Fruit fly (Drosophila melanogaster): ENCODE measurements around the gene CG33922.

Gene CG33922

dm6 chr2L:1365037-1365436 lies 21.1 kb upstream of the CG33922 start:
- TF ChIP-seq cic (GFP tag; optimal IDR thresholded peaks at IDR 0.05) (no peak), tj (GFP tag; optimal IDR thresholded peaks at IDR 0.05) (no peak), Mnt (GFP tag; optimal IDR thresholded peaks at IDR 0.05) (no peak)

dm6 chr2L:1361771-1362632 lies 18.0 kb upstream of the CG33922 start, which contains the start of gene NLaz:
NLaz (minus strand) TSS chr2L:1361821.
- TF ChIP-seq tj (GFP tag; optimal IDR thresholded peaks at IDR 0.05) (no peak), CG5204 (GFP tag; optimal IDR thresholded peaks at IDR 0.05) (peak; percentile 24), CG7045 (GFP tag; optimal IDR thresholded peaks at IDR 0.05) (peak; percentile 16), bab1 (GFP tag; optimal IDR thresholded peaks at IDR 0.05) (no peak), Hr96 (GFP tag; optimal IDR thresholded peaks at IDR 0.05) (peak; percentile 58), kay (GFP tag; ENCODE audit: borderline replicate concordance) (no peak), CG14711 (tag; optimal IDR thresholded peaks at IDR 0.05) (no peak)

dm6 chr2L:1359690-1360089 lies 15.7 kb upstream of the CG33922 start, which contains the start of gene CG31659:
CG31659 (minus strand) TSS chr2L:1359790.
- TF ChIP-seq Clk (GFP tag; optimal IDR thresholded peaks at IDR 0.05) (no peak), kay (GFP tag; ENCODE audit: borderline replicate concordance) (no peak), cic (GFP tag; optimal IDR thresholded peaks at IDR 0.05) (no peak), CG14711 (tag; optimal IDR thresholded peaks at IDR 0.05) (no peak), ovo (GFP tag; optimal IDR thresholded peaks at IDR 0.05) (no peak), Mnt (GFP tag; optimal IDR thresholded peaks at IDR 0.05) (no peak), Crg-1 (GFP tag; optimal IDR thresholded peaks at IDR 0.05) (no peak), CG1620 (GFP tag; optimal IDR thresholded peaks at IDR 0.05) (no peak), cnc (optimal IDR thresholded peaks at IDR 0.05) (no peak), CG11617 (GFP tag; optimal IDR thresholded peaks at IDR 0.05) (no peak), pad (GFP tag; optimal IDR thresholded peaks at IDR 0.05) (no peak), tj (GFP tag; optimal IDR thresholded peaks at IDR 0.05) (no peak), CG7101 (tag; optimal IDR thresholded peaks at IDR 0.05) (no peak)

- TF ChIP-seq Mnt (GFP tag; optimal IDR thresholded peaks at IDR 0.05) (no peak), CG5204 (GFP tag; optimal IDR thresholded peaks at IDR 0.05) (no peak), Clk (GFP tag; optimal IDR thresholded peaks at IDR 0.05) (no peak), CG7045 (GFP tag; optimal IDR thresholded peaks at IDR 0.05) (no peak), kay (GFP tag; ENCODE audit: borderline replicate concordance) (no peak), ovo (GFP tag; optimal IDR thresholded peaks at IDR 0.05) (no peak), CG1620 (GFP tag; optimal IDR thresholded peaks at IDR 0.05) (no peak), CG7101 (tag; optimal IDR thresholded peaks at IDR 0.05) (no peak)
These were observed 11.9 kb upstream of the CG33922 start, which contains the start of gene CG5565 for dm6 chr2L:1355824-1356223. CG5565 (minus strand) TSS chr2L:1355924.

dm6 chr2L:1354819-1355218 lies 10.8 kb upstream of the CG33922 start, which contains the start of gene CG31924:
CG31924 (minus strand) TSS chr2L:1354919.
- TF ChIP-seq Clk (GFP tag; optimal IDR thresholded peaks at IDR 0.05) (no peak), CG5204 (GFP tag; optimal IDR thresholded peaks at IDR 0.05) (no peak), cnc (optimal IDR thresholded peaks at IDR 0.05) (no peak), toe (GFP tag; optimal IDR thresholded peaks at IDR 0.05) (no peak), CG1620 (GFP tag; optimal IDR thresholded peaks at IDR 0.05) (no peak), CG33017 (tag; optimal IDR thresholded peaks at IDR 0.05) (no peak), CG12768 (GFP tag; optimal IDR thresholded peaks at IDR 0.05) (no peak), CG7045 (GFP tag; optimal IDR thresholded peaks at IDR 0.05) (no peak), Hr96 (GFP tag; optimal IDR thresholded peaks at IDR 0.05) (no peak), ovo (GFP tag; optimal IDR thresholded peaks at IDR 0.05) (no peak), bab1 (GFP tag; optimal IDR thresholded peaks at IDR 0.05) (no peak), cic (GFP tag; optimal IDR thresholded peaks at IDR 0.05) (no peak), CG11617 (GFP tag; optimal IDR thresholded peaks at IDR 0.05) (no peak), CG7101 (tag; optimal IDR thresholded peaks at IDR 0.05) (no peak), tj (GFP tag; optimal IDR thresholded peaks at IDR 0.05) (no peak), kay (GFP tag; ENCODE audit: borderline replicate concordance) (no peak), Crg-1 (GFP tag; optimal IDR thresholded peaks at IDR 0.05) (no peak), CG14711 (tag; optimal IDR thresholded peaks at IDR 0.05) (no peak)

- TF ChIP-seq tj (GFP tag; optimal IDR thresholded peaks at IDR 0.05) = no peak
- TF ChIP-seq cic (GFP tag; optimal IDR thresholded peaks at IDR 0.05) = no peak
- TF ChIP-seq CG14711 (tag; optimal IDR thresholded peaks at IDR 0.05) = no peak
- no peak for TF ChIP-seq Hr96 (GFP tag; optimal IDR thresholded peaks at IDR 0.05)
- TF ChIP-seq kay (GFP tag; ENCODE audit: borderline replicate concordance) = no peak
- TF ChIP-seq CG11617 (GFP tag; optimal IDR thresholded peaks at IDR 0.05) = no peak
- TF ChIP-seq Mnt (GFP tag; optimal IDR thresholded peaks at IDR 0.05) = no peak
- no peak for TF ChIP-seq Crg-1 (GFP tag; optimal IDR thresholded peaks at IDR 0.05)
- TF ChIP-seq CG33017 (tag; optimal IDR thresholded peaks at IDR 0.05) = no peak
These were observed 10.0 kb upstream of the CG33922 start, which contains the start of gene CG5561 for dm6 chr2L:1354009-1354408. CG5561 (minus strand) TSS chr2L:1354109.

- TF ChIP-seq bab1 (GFP tag; optimal IDR thresholded peaks at IDR 0.05) = no peak
These were observed 8.8 kb upstream of the CG33922 start, which contains the start of gene CG5556 for dm6 chr2L:1352768-1353167. CG5556 (minus strand) TSS chr2L:1352868.

Measured in whole organism, adult.